Fruit fly (Drosophila melanogaster) whole organism, prepupa: ENCODE measurements around the gene CG13693.

ENCODE experiments used
- Blimp-1 ChIP-seq: fragments of 200-800 bp; sonication (Bioruptor generic); optimal IDR thresholded peaks from 3 replicates; lab custom pipeline; 2017; ENCODE audit warnings: missing biosample characterization, missing genetic modification characterization, mild to moderate bottlenecking, moderate library complexity, missing genetic modification reagents
- CG10631 ChIP-seq: fragments of 200-800 bp; sonication (Bioruptor generic); optimal IDR thresholded peaks from 2 replicates; lab custom pipeline; 2016; ENCODE audit warnings: missing biosample characterization, missing genetic modification characterization
- CG11294 ChIP-seq: fragments of 200-800 bp; sonication (Bioruptor generic); IDR thresholded peaks from 2 replicates; pipeline ENCODE4 v1.3.6; 2022; ENCODE audit warnings: missing biosample characterization, missing genetic modification characterization
- CG11762 ChIP-seq: fragments of 200-800 bp; sonication (Bioruptor generic); optimal IDR thresholded peaks from 3 replicates; lab custom pipeline; 2016; ENCODE audit warnings: missing biosample characterization, missing genetic modification characterization; ENCODE audit not compliant: insufficient read depth
- CG15336 ChIP-seq: fragments of 200-800 bp; sonication (Bioruptor generic); IDR thresholded peaks from 2 replicates; pipeline ENCODE4 v1.3.6; 2022; ENCODE audit warnings: missing biosample characterization, missing genetic modification characterization
- CG1621 ChIP-seq: fragments of 200-800 bp; sonication (Bioruptor generic); optimal IDR thresholded peaks from 3 replicates; lab custom pipeline; 2018; ENCODE audit warnings: missing biosample characterization, mild to moderate bottlenecking, missing genetic modification characterization
- CG16779 ChIP-seq: fragments of 200-800 bp; sonication (Bioruptor generic); optimal IDR thresholded peaks from 3 replicates; lab custom pipeline; 2017; ENCODE audit warnings: missing biosample characterization, mild to moderate bottlenecking, missing genetic modification characterization
- CG3032 ChIP-seq: fragments of 200-800 bp; optimal IDR thresholded peaks from 2 replicates; lab custom pipeline; 2019; ENCODE audit warnings: missing biosample characterization, mild to moderate bottlenecking, missing genetic modification characterization, moderate library complexity
- CG31627 ChIP-seq: fragments of 200-800 bp; sonication (Bioruptor generic); optimal IDR thresholded peaks from 3 replicates; lab custom pipeline; 2016; ENCODE audit warnings: missing biosample characterization, missing genetic modification characterization
- CG32006 ChIP-seq: fragments of 200-800 bp; sonication (Bioruptor generic); optimal IDR thresholded peaks from 3 replicates; lab custom pipeline; 2017; ENCODE audit warnings: missing biosample characterization, mild to moderate bottlenecking, missing genetic modification characterization
- CG34406 ChIP-seq: fragments of 200-800 bp; sonication (Bioruptor generic); optimal IDR thresholded peaks from 3 replicates; lab custom pipeline; 2016; ENCODE audit warnings: missing biosample characterization, missing genetic modification characterization
- CG3919 ChIP-seq: fragments of 200-800 bp; sonication (Bioruptor generic); optimal IDR thresholded peaks from 3 replicates; lab custom pipeline; 2016; ENCODE audit warnings: missing biosample characterization, missing genetic modification characterization
- CG4318 ChIP-seq: fragments of 200-800 bp; sonication (Bioruptor generic); optimal IDR thresholded peaks from 3 replicates; lab custom pipeline; 2017; ENCODE audit warnings: missing biosample characterization, mild to moderate bottlenecking, missing genetic modification characterization
- CG6163 ChIP-seq: fragments of 200-800 bp; sonication (Bioruptor generic); IDR thresholded peaks from 3 replicates; pipeline ENCODE4 v1.3.6; 2022; ENCODE audit warnings: missing biosample characterization, missing genetic modification characterization
- CG6276 ChIP-seq: fragments of 200-800 bp; sonication (Bioruptor generic); optimal IDR thresholded peaks from 2 replicates; lab custom pipeline; 2017; ENCODE audit warnings: missing biosample characterization, mild to moderate bottlenecking, missing genetic modification characterization
- CG6792 ChIP-seq: fragments of 200-800 bp; sonication (Bioruptor generic); optimal IDR thresholded peaks from 3 replicates; lab custom pipeline; 2016; ENCODE audit warnings: missing biosample characterization, missing genetic modification characterization
- CG6854 ChIP-seq: fragments of 200-800 bp; sonication (Bioruptor generic); optimal IDR thresholded peaks from 2 replicates; lab custom pipeline; 2017; ENCODE audit warnings: missing biosample characterization, mild to moderate bottlenecking, missing genetic modification characterization
- CG7368 ChIP-seq: fragments of 200-800 bp; sonication (Bioruptor generic); optimal IDR thresholded peaks from 3 replicates; lab custom pipeline; 2016; ENCODE audit warnings: missing biosample characterization, missing genetic modification characterization
- CG8119 ChIP-seq: fragments of 200-800 bp; sonication (Bioruptor generic); IDR thresholded peaks from 3 replicates; pipeline ENCODE4 v1.3.6; 2022; ENCODE audit warnings: missing biosample characterization, missing genetic modification characterization
- CG8319 ChIP-seq: fragments of 200-800 bp; sonication (Bioruptor generic); optimal IDR thresholded peaks from 3 replicates; lab custom pipeline; 2016; ENCODE audit warnings: missing biosample characterization, missing genetic modification characterization
- CG8632 ChIP-seq: fragments of 200-800 bp; sonication (Bioruptor generic); optimal IDR thresholded peaks from 3 replicates; lab custom pipeline; 2016; ENCODE audit warnings: missing biosample characterization, missing genetic modification characterization
- CG9139 ChIP-seq: fragments of 200-800 bp; sonication (Bioruptor generic); optimal IDR thresholded peaks from 3 replicates; lab custom pipeline; 2017; ENCODE audit warnings: missing biosample characterization, mild to moderate bottlenecking, missing genetic modification characterization
- Eip93F ChIP-seq: fragments of 200-800 bp; sonication (Bioruptor generic); optimal IDR thresholded peaks from 2 replicates; lab custom pipeline; 2016; ENCODE audit warnings: missing biosample characterization, mild to moderate bottlenecking, missing genetic modification characterization
- Ets21C ChIP-seq: fragments of 200-800 bp; sonication (Bioruptor generic); optimal IDR thresholded peaks from 3 replicates; lab custom pipeline; 2016; ENCODE audit warnings: missing biosample characterization, missing genetic modification characterization
- Ets96B ChIP-seq: fragments of 200-800 bp; optimal IDR thresholded peaks from 2 replicates; lab custom pipeline; 2019; ENCODE audit warnings: missing biosample characterization, mild to moderate bottlenecking, missing genetic modification characterization, moderate library complexity
- Gug ChIP-seq: fragments of 200-800 bp; sonication (Bioruptor generic); IDR thresholded peaks from 2 replicates; pipeline ENCODE4 v1.3.6; 2022; ENCODE audit warnings: missing biosample characterization, missing genetic modification characterization
- Hr38 ChIP-seq: sonication (Bioruptor generic); optimal IDR thresholded peaks from 2 replicates; lab custom pipeline; 2016; ENCODE audit warnings: missing biosample characterization, missing genetic modification characterization
- Hr39 ChIP-seq: fragments of 200-800 bp; sonication (Bioruptor generic); optimal IDR thresholded peaks from 2 replicates; lab custom pipeline; 2016; ENCODE audit warnings: missing biosample characterization, missing genetic modification characterization
- Hr4 ChIP-seq: fragments of 200-800 bp; sonication (Bioruptor generic); optimal IDR thresholded peaks from 3 replicates; lab custom pipeline; 2016; ENCODE audit warnings: missing biosample characterization, missing genetic modification characterization
- Lpt ChIP-seq: fragments of 200-800 bp; sonication (Bioruptor generic); optimal IDR thresholded peaks from 3 replicates; lab custom pipeline; 2016; ENCODE audit warnings: missing biosample characterization, missing genetic modification characterization
- Smox ChIP-seq: fragments of 200-800 bp; sonication (Bioruptor generic); optimal IDR thresholded peaks from 3 replicates; lab custom pipeline; 2016; ENCODE audit warnings: missing biosample characterization, missing genetic modification characterization
- Sox102F ChIP-seq: fragments of 200-800 bp; sonication (Bioruptor generic); optimal IDR thresholded peaks from 2 replicates; lab custom pipeline; 2016; ENCODE audit warnings: missing biosample characterization, mild to moderate bottlenecking, missing genetic modification characterization
- Sox14 ChIP-seq: fragments of 200-800 bp; sonication (Bioruptor generic); optimal IDR thresholded peaks from 3 replicates; lab custom pipeline; 2016; ENCODE audit warnings: missing biosample characterization, missing genetic modification characterization
- Sox15 ChIP-seq: fragments of 200-800 bp; sonication (Bioruptor generic); optimal IDR thresholded peaks from 3 replicates; lab custom pipeline; 2016; ENCODE audit warnings: missing biosample characterization, missing genetic modification characterization
- achi ChIP-seq: fragments of 200-800 bp; sonication (Bioruptor generic); optimal IDR thresholded peaks from 3 replicates; lab custom pipeline; 2016; ENCODE audit warnings: missing biosample characterization, missing genetic modification characterization
- acj6 ChIP-seq: fragments of 200-800 bp; sonication (Bioruptor generic); optimal IDR thresholded peaks from 3 replicates; lab custom pipeline; 2016; ENCODE audit warnings: missing biosample characterization, missing genetic modification characterization
- cyc ChIP-seq: fragments of 200-800 bp; sonication (Bioruptor generic); optimal IDR thresholded peaks from 3 replicates; lab custom pipeline; 2016; ENCODE audit warnings: missing biosample characterization, missing genetic modification characterization
- dac ChIP-seq: fragments of 200-800 bp; sonication (Bioruptor generic); optimal IDR thresholded peaks from 2 replicates; lab custom pipeline; 2017; ENCODE audit warnings: missing biosample characterization, mild to moderate bottlenecking, missing genetic modification characterization
- dsx ChIP-seq: fragments of 200-800 bp; optimal IDR thresholded peaks from 3 replicates; lab custom pipeline; 2019; ENCODE audit warnings: missing biosample characterization, mild to moderate bottlenecking, missing genetic modification characterization, moderate library complexity; ENCODE audit not compliant: poor library complexity, severe bottlenecking
- eg ChIP-seq: fragments of 200-800 bp; sonication (Bioruptor generic); IDR thresholded peaks from 3 replicates; pipeline ENCODE4 v1.3.6; 2022; ENCODE audit warnings: missing biosample characterization, missing genetic modification characterization
- fd59A ChIP-seq: fragments of 200-800 bp; sonication (Bioruptor generic); optimal IDR thresholded peaks from 2 replicates; lab custom pipeline; 2017; ENCODE audit warnings: missing biosample characterization, mild to moderate bottlenecking, missing genetic modification characterization, missing genetic modification reagents
- fd85E ChIP-seq: fragments of 200-800 bp; sonication (Bioruptor generic); optimal IDR thresholded peaks from 3 replicates; lab custom pipeline; 2016; ENCODE audit warnings: missing biosample characterization, missing genetic modification characterization
- lz ChIP-seq: fragments of 200-800 bp; sonication (Bioruptor generic); optimal IDR thresholded peaks from 3 replicates; lab custom pipeline; 2016; ENCODE audit warnings: missing biosample characterization, missing genetic modification characterization
- net ChIP-seq: fragments of 200-800 bp; sonication (Bioruptor generic); optimal IDR thresholded peaks from 3 replicates; lab custom pipeline; 2016; ENCODE audit warnings: missing biosample characterization, missing genetic modification characterization
- pdm3 ChIP-seq: fragments of 200-800 bp; sonication (Bioruptor generic); optimal IDR thresholded peaks from 3 replicates; lab custom pipeline; 2016; ENCODE audit warnings: missing biosample characterization, missing genetic modification characterization
- salr ChIP-seq, 2 experiments: fragments of 200-800 bp; sonication (Bioruptor generic); optimal IDR thresholded peaks; 3 replicates each; lab custom pipeline; 2016 to 2018; ENCODE audit warnings: missing biosample characterization in 2 of 2, missing genetic modification characterization in 2 of 2, mild to moderate bottlenecking in 1 of 2
- spab ChIP-seq: fragments of 200-800 bp; sonication (Bioruptor generic); optimal IDR thresholded peaks from 2 replicates; lab custom pipeline; 2017; ENCODE audit warnings: missing biosample characterization, mild to moderate bottlenecking, missing genetic modification characterization, missing genetic modification reagents
- ss ChIP-seq, 2 experiments: fragments of 200-800 bp; sonication (Bioruptor generic); optimal IDR thresholded peaks; 2 replicates in 1 of 2; 3 replicates in 1 of 2; lab custom pipeline; 2017 to 2018; ENCODE audit warnings: mild to moderate bottlenecking in 2 of 2, missing biosample characterization in 2 of 2, missing genetic modification characterization in 2 of 2, moderate library complexity in 1 of 2
- svp ChIP-seq: fragments of 200-800 bp; sonication (Bioruptor generic); peaks from one replicate; lab custom pipeline; 2016; ENCODE audit warnings: missing biosample characterization, missing genetic modification characterization
- topi ChIP-seq: fragments of 200-800 bp; sonication (Bioruptor generic); optimal IDR thresholded peaks from 3 replicates; lab custom pipeline; 2016; ENCODE audit warnings: missing biosample characterization, missing genetic modification characterization
- vri ChIP-seq: fragments of 200-800 bp; sonication (Bioruptor generic); optimal IDR thresholded peaks from 3 replicates; lab custom pipeline; 2016; ENCODE audit warnings: missing biosample characterization, mild to moderate bottlenecking, missing genetic modification characterization

CG13693 gene

dm6 chr2L:243123-243522 is 10.8 kb downstream of the CG13693 start:
- TF ChIP-seq CG8119 (GFP tag; lab: Robert Waterston, UW) (no peak), CG31627 (GFP tag; lab: Kevin White, UChicago) (no peak), Sox15 (no peak), salr (GFP tag; optimal IDR thresholded peaks at IDR 0.05; lab: Kevin White, UChicago) (no peak), CG15336 (GFP tag; lab: Robert Waterston, UW) (no peak), Blimp-1 (GFP tag; lab: Kevin White, UChicago) (no peak), CG6163 (GFP tag; lab: Robert Waterston, UW) (no peak)

dm6 chr2L:243819-244218 is 11.5 kb downstream of the CG13693 start:
- TF ChIP-seq svp (no peak), CG8632 (GFP tag; lab: Kevin White, UChicago) (no peak), acj6 (GFP tag; lab: Kevin White, UChicago) (no peak), CG6276 (GFP tag; lab: Kevin White, UChicago) (peak; percentile 79), Hr4 (GFP tag; lab: Kevin White, UChicago) (peak; percentile 27), spab (GFP tag; lab: Kevin White, UChicago) (no peak), Ets96B (tag; lab: Kevin White, UChicago) (no peak), eg (GFP tag; lab: Robert Waterston, UW) (peak; percentile 90), Ets21C (GFP tag; lab: Kevin White, UChicago) (no peak), CG10631 (peak; percentile 28), CG11762 (GFP tag; lab: Kevin White, UChicago) (no peak), Smox (GFP tag; lab: Kevin White, UChicago) (no peak), CG4318 (GFP tag; lab: Kevin White, UChicago) (peak; percentile 76), CG7368 (GFP tag; lab: Kevin White, UChicago) (no peak), CG6163 (GFP tag; lab: Robert Waterston, UW) (peak; percentile 78), CG8319 (no peak), CG8119 (GFP tag; lab: Robert Waterston, UW) (peak; percentile 93), CG3032 (tag; lab: Kevin White, UChicago) (no peak), vri (GFP tag; lab: Kevin White, UChicago) (no peak), CG3919 (GFP tag; lab: Kevin White, UChicago) (no peak), dac (GFP tag; lab: Kevin White, UChicago) (peak; percentile 63), salr (GFP tag; optimal IDR thresholded peaks at IDR 0.05; lab: Kevin White, UChicago) (no peak), fd59A (GFP tag; lab: Kevin White, UChicago) (no peak), Sox102F (GFP tag; lab: Kevin White, UChicago) (no peak), CG16779 (tag; lab: Kevin White, UChicago) (peak; percentile 11), Gug (GFP tag; lab: Robert Waterston, UW) (peak; percentile 64), net (peak; percentile 50), CG9139 (GFP tag; lab: Kevin White, UChicago) (no peak), Hr38 (GFP tag; lab: Kevin White, UChicago) (no peak), pdm3 (no peak), ss (GFP tag; optimal IDR thresholded peaks at IDR 0.05; lab: Kevin White, UChicago) (no peak), Lpt (peak; percentile 80), Sox14 (no peak), dsx (GFP tag; lab: Kevin White, UChicago) (no peak), Eip93F (GFP tag; lab: Kevin White, UChicago) (no peak), achi (GFP tag; lab: Kevin White, UChicago) (no peak), topi (GFP tag; lab: Kevin White, UChicago) (no peak), CG32006 (GFP tag; lab: Kevin White, UChicago) (peak; percentile 88), CG15336 (GFP tag; lab: Robert Waterston, UW) (peak; percentile 92), CG6792 (no peak), CG1621 (tag; lab: Kevin White, UChicago) (no peak), CG34406 (GFP tag; lab: Kevin White, UChicago) (no peak), lz (no peak), fd85E (GFP tag; lab: Kevin White, UChicago) (no peak), CG6854 (GFP tag; lab: Kevin White, UChicago) (no peak), cyc (GFP tag; lab: Kevin White, UChicago) (no peak), Hr39 (no peak), CG11294 (peak; percentile 37; the same call in 1 of the 2 replicates)
